Worm (Caenorhabditis elegans) whole organism, early embryonic: ENCODE measurements around the gene spp-31.

Experiments used
- B0310.2 ChIP-seq: sonication (generic microtip); optimal IDR thresholded peaks from 2 replicates; lab custom pipeline; 2016; ENCODE audit warnings: mild to moderate bottlenecking, missing genetic modification characterization, missing compliant biosample characterization
- F13C5.2 ChIP-seq: sonication (generic microtip); optimal IDR thresholded peaks from 2 replicates; lab custom pipeline; 2017; ENCODE audit warnings: mild to moderate bottlenecking, missing genetic modification characterization, inconsistent platforms, missing compliant biosample characterization
- ama-1 ChIP-seq: fragments of 150-350 bp; optimal IDR thresholded peaks from 2 replicates; lab custom pipeline; 2014
- ceh-36 ChIP-seq: sonication (generic microtip); optimal IDR thresholded peaks from 2 replicates; lab custom pipeline; 2016; ENCODE audit warnings: missing genetic modification characterization, inconsistent platforms, missing compliant biosample characterization
- flt-1 ChIP-seq: fragments of 200-800 bp; sonication (Bioruptor generic); IDR thresholded peaks from 2 replicates; pipeline ENCODE4 v1.3.6; 2022; ENCODE audit warnings: missing genetic modification characterization, missing compliant biosample characterization
- pes-1 ChIP-seq: fragments of 200-800 bp; sonication (Bioruptor generic); IDR thresholded peaks from 2 replicates; pipeline ENCODE4 v1.3.6; 2022; ENCODE audit warnings: missing genetic modification reagents, missing genetic modification characterization, missing compliant biosample characterization
- sea-1 ChIP-seq: fragments of 200-800 bp; sonication (Bioruptor generic); conservative IDR thresholded peaks from 2 replicates; pipeline ENCODE4 v1.3.6; 2022; ENCODE audit warnings: missing genetic modification characterization, missing compliant biosample characterization
- tbx-37 ChIP-seq: fragments of 200-800 bp; sonication (Bioruptor generic); conservative IDR thresholded peaks from 2 replicates; pipeline ENCODE4 v1.3.6; 2022; ENCODE audit warnings: missing genetic modification reagents, missing genetic modification characterization, missing compliant biosample characterization

DNA sequence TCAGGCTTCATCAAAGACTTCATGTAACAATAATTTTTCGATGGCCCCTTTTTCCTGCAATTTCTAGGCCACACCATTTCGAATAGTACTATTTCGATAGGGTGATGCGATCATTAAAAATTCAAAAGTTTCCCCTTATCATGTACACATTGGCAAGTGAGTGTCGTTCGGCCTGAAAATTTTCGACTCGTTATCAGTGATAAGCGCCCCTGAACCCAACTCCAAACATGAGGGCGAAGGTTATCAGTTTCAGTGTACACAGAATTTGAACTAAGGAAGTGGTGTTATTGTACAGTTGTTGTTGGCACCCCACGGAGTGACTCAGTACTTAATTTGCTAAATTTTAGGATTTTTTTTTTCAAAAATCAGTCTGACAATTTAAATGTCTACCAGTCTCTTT lies 27.4 kb upstream of the spp-31 start:
- no peak for TF ChIP-seq ama-1 (lab: Kevin White, UChicago)
- TF ChIP-seq F13C5.2, result no peak
- no peak for TF ChIP-seq tbx-37 (GFP tag; lab: Robert Waterston, UW)
- no peak for TF ChIP-seq B0310.2 (tag; lab: Kevin White, UChicago)
- TF ChIP-seq pes-1 (GFP tag; lab: Robert Waterston, UW), result no peak
- no peak for TF ChIP-seq flt-1 (GFP tag; lab: Robert Waterston, UW)
- no peak for TF ChIP-seq ceh-36 (tag; lab: Kevin White, UChicago)
- TF ChIP-seq sea-1, result no peak
